Fruit fly (Drosophila melanogaster): Measurements from ENCODE around the gene Prestin.

DNA sequence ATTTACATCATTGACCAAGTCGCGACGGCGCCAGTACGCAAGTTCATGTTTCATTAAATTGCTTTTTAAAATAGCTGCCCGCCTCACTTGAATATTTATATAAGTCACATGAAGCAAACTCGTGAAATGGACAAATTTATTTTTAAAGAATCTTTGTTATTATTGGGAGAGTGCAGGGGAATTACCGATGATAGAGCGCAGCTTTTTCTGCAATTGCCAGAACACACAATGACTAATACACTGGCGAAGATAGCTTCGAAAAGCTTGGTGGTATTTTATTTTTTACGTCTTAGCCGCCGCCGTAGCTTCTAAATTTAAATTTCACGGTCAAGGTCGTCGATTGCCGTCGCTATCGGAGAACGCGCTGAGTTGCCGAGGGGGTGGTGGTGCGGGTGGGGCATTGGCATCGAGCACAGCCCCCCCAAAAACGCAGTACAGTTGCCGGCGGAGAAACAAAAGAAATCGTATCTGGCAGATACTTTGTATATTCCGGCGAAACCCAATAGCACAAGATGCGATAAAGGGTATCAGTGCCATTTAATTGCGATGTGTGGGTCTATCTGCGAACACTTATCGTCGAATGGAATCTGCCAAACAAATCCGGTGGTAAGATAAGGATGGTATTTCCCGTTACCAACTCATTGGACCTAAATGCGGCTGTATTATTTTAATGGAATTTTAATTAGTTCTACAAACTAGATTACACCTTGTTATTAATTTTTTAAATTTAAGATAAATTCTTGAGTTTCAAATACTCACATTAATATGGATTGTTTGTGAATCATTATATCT is 5.6 kb upstream of the Prestin start:
- TF ChIP-seq Sox102F (GFP tag; optimal IDR thresholded peaks at IDR 0.05) (no peak), eg (GFP tag; IDR thresholded peaks at IDR 0.05) (no peak), CG8319 (GFP tag; optimal IDR thresholded peaks at IDR 0.05) (no peak), Eip75B (GFP tag; optimal IDR thresholded peaks at IDR 0.05) (no peak), CG7368 (GFP tag; optimal IDR thresholded peaks at IDR 0.05) (no peak)
